Fruit fly (Drosophila melanogaster): ENCODE results near the gene CG10479.

Gene CG10479

dm6 chr3L:5926015-5926988, 49.5 kb downstream of the CG10479 start (continued):
- TF ChIP-seq CG7745 (tag; optimal IDR thresholded peaks at IDR 0.05) (no peak), Usf (GFP tag; optimal IDR thresholded peaks at IDR 0.05) (no peak), fd64A (GFP tag; optimal IDR thresholded peaks at IDR 0.05) (peak; percentile 20), CG6175 (GFP tag; IDR thresholded peaks at IDR 0.05) (no peak), Six4 (GFP tag; optimal IDR thresholded peaks at IDR 0.05) (peak; percentile 28), CG10543 (GFP tag; optimal IDR thresholded peaks at IDR 0.05) (no peak), salm (tag; optimal IDR thresholded peaks at IDR 0.05) (peak; percentile 36), Lim3 (GFP tag; IDR thresholded peaks at IDR 0.05) (no peak), inv (GFP tag; IDR thresholded peaks at IDR 0.05; ENCODE audit: partially characterized antibody) (no peak), CG1233 (GFP tag; optimal IDR thresholded peaks at IDR 0.05) (peak; percentile 14), pfk (GFP tag; optimal IDR thresholded peaks at IDR 0.05) (no peak), btn (GFP tag; optimal IDR thresholded peaks at IDR 0.05) (no peak), eve (GFP tag; optimal IDR thresholded peaks at IDR 0.05) (no peak), Ets65A (GFP tag) (no peak), CG17568 (GFP tag; optimal IDR thresholded peaks at IDR 0.05) (peak; percentile 11), bab2 (GFP tag; optimal IDR thresholded peaks at IDR 0.05) (peak; percentile 36), CG16813 (GFP tag; IDR thresholded peaks at IDR 0.05; ENCODE audit: partially characterized antibody) (no peak), CG4707 (GFP tag; optimal IDR thresholded peaks at IDR 0.05) (peak; percentile 46), CG18011 (GFP tag; optimal IDR thresholded peaks at IDR 0.05) (peak; percentile 3), CG12071 (GFP tag; optimal IDR thresholded peaks at IDR 0.05) (no peak), fru (optimal IDR thresholded peaks at IDR 0.05) (no peak), sd (tag; optimal IDR thresholded peaks at IDR 0.05) (no peak), kah (GFP tag; optimal IDR thresholded peaks at IDR 0.05) (no peak), ken (GFP tag; IDR thresholded peaks at IDR 0.05) (no peak), CG1603 (tag; optimal IDR thresholded peaks at IDR 0.05) (peak; percentile 52), HLHmδ (GFP tag; optimal IDR thresholded peaks at IDR 0.05) (peak; percentile 5), wor (GFP tag; IDR thresholded peaks at IDR 0.05) (peak; percentile 33; the same call in 1 of the 2 replicates), row (GFP tag; IDR thresholded peaks at IDR 0.05) (peak; percentile 55; the same call in 2 of the 3 replicates), CG2202 (tag; optimal IDR thresholded peaks at IDR 0.05) (no peak), chn (GFP tag; optimal IDR thresholded peaks at IDR 0.05) (peak; percentile 10), CG13624 (GFP tag; optimal IDR thresholded peaks at IDR 0.05) (peak; percentile 31), Sry-β (GFP tag; optimal IDR thresholded peaks at IDR 0.05) (no peak), sug (tag; optimal IDR thresholded peaks at IDR 0.05) (no peak), insv (GFP tag; optimal IDR thresholded peaks at IDR 0.05) (no peak), Dbx (GFP tag; IDR thresholded peaks at IDR 0.05) (no peak), CG11093 (GFP tag; IDR thresholded peaks at IDR 0.05) (no peak), gcm2 (GFP tag; optimal IDR thresholded peaks at IDR 0.05) (no peak), CG14441 (GFP tag; IDR thresholded peaks at IDR 0.05) (peak; percentile 46; the same call in 1 of the 2 replicates), chm (GFP tag; IDR thresholded peaks at IDR 0.05) (no peak), Trl (optimal IDR thresholded peaks at IDR 0.05) (peak; percentile 52 to 64), Trl (GFP tag; optimal IDR thresholded peaks at IDR 0.05) (no peak), vnd (GFP tag; IDR thresholded peaks at IDR 0.05; ENCODE audit: partially characterized antibody) (no peak), dmrt11E (tag; optimal IDR thresholded peaks at IDR 0.05) (peak; percentile 25), mam (GFP tag; optimal IDR thresholded peaks at IDR 0.05) (no peak), sr (GFP tag; IDR thresholded peaks at IDR 0.05) (peak; percentile 99), Med (GFP tag) (peak; percentile 81), CG6272 (GFP tag; IDR thresholded peaks at IDR 0.05) (no peak), CG7357 (GFP tag; IDR thresholded peaks at IDR 0.05) (no peak), Hr51 (GFP tag; optimal IDR thresholded peaks at IDR 0.05) (peak in 1 of 2 experiments; percentile 76)

Measured in whole organism, embryonic.